Fruit fly (Drosophila melanogaster): ENCODE measurements around the gene Mi-2.

Mi-2 gene

dm6 chr3L:19896892-19897684 lies 12.9 kb downstream of the Mi-2 start (continued):
- TF ChIP-seq CG18011 (GFP tag; optimal IDR thresholded peaks at IDR 0.05) (peak; percentile 94), phol (tag; optimal IDR thresholded peaks at IDR 0.05) (peak; percentile 32), ERR (GFP tag; optimal IDR thresholded peaks at IDR 0.05) (peak; percentile 45), zfh1 (GFP tag; IDR thresholded peaks at IDR 0.05) (0 out of 3 replicates have a peak, but pooled peaks have one; percentile 6), CG3847 (GFP tag; IDR thresholded peaks at IDR 0.05) (peak; percentile 17; the same call in 1 of the 2 replicates), croc (GFP tag; conservative IDR thresholded peaks at IDR 0.05) (no peak), CG6791 (GFP tag; IDR thresholded peaks at IDR 0.05; ENCODE audit: partially characterized antibody) (peak; percentile 56; the same call in 1 of the 3 replicates), wek (GFP tag; optimal IDR thresholded peaks at IDR 0.05) (peak; percentile 16), CG30403 (GFP tag; optimal IDR thresholded peaks at IDR 0.05) (peak; percentile 3), salm (tag; optimal IDR thresholded peaks at IDR 0.05) (no peak), Sox102F (GFP tag; optimal IDR thresholded peaks at IDR 0.05) (no peak), sens-2 (GFP tag; IDR thresholded peaks at IDR 0.05) (no peak), CG3163 (GFP tag; optimal IDR thresholded peaks at IDR 0.05) (peak; percentile 98), CG14860 (GFP tag; IDR thresholded peaks at IDR 0.05; ENCODE audit: partially characterized antibody) (no peak), onecut (GFP tag; IDR thresholded peaks at IDR 0.05) (peak; percentile 72), nau (GFP tag; optimal IDR thresholded peaks at IDR 0.05) (no peak), row (GFP tag; IDR thresholded peaks at IDR 0.05) (peak; percentile 29; the same call in 2 of the 3 replicates), CG6765 (GFP tag; optimal IDR thresholded peaks at IDR 0.05) (no peak), CG6175 (GFP tag; IDR thresholded peaks at IDR 0.05) (peak; percentile 64; the same call in 2 of the 3 replicates), HLH4C (GFP tag; IDR thresholded peaks at IDR 0.05; ENCODE audit: partially characterized antibody) (peak; percentile 41; the same call in 1 of the 3 replicates), CG3281 (GFP tag; optimal IDR thresholded peaks at IDR 0.05) (peak; percentile 26), CG17361 (GFP tag; IDR thresholded peaks at IDR 0.05) (0 out of 3 replicates have a peak, but pooled peaks have one; percentile 23), chn (GFP tag; optimal IDR thresholded peaks at IDR 0.05) (peak; percentile 41), fu2 (GFP tag; optimal IDR thresholded peaks at IDR 0.05) (peak; percentile 15), CG6272 (GFP tag; IDR thresholded peaks at IDR 0.05) (no peak), Dad (GFP tag; optimal IDR thresholded peaks at IDR 0.05) (peak; percentile 11), CG5180 (GFP tag; optimal IDR thresholded peaks at IDR 0.05) (peak; percentile 21), sug (tag; optimal IDR thresholded peaks at IDR 0.05) (peak; percentile 37), CG18476 (GFP tag; optimal IDR thresholded peaks at IDR 0.05) (peak; percentile 50), gsb (GFP tag; IDR thresholded peaks at IDR 0.05) (no peak), CG9932 (GFP tag; IDR thresholded peaks at IDR 0.05) (peak; percentile 35), CG9437 (GFP tag; optimal IDR thresholded peaks at IDR 0.05) (peak; percentile 99), Trl (optimal IDR thresholded peaks at IDR 0.05) (peak; percentile 95 to 96), Trl (GFP tag; optimal IDR thresholded peaks at IDR 0.05) (peak; percentile 58), NC2β (GFP tag; optimal IDR thresholded peaks at IDR 0.05) (peak; percentile 24), pnt (GFP tag; optimal IDR thresholded peaks at IDR 0.05) (peak; percentile 6), CG15514 (GFP tag; optimal IDR thresholded peaks at IDR 0.05) (peak; percentile 34), CG9609 (GFP tag; optimal IDR thresholded peaks at IDR 0.05) (peak; percentile 15), cwo (GFP tag; optimal IDR thresholded peaks at IDR 0.05) (peak; percentile 22), CG7745 (tag; optimal IDR thresholded peaks at IDR 0.05) (no peak), Awh (GFP tag; IDR thresholded peaks at IDR 0.05) (no peak), esg (GFP tag; conservative IDR thresholded peaks at IDR 0.05) (0 out of 2 replicates have a peak, but pooled peaks have one; percentile 15), Xbp1 (GFP tag; optimal IDR thresholded peaks at IDR 0.05) (peak; percentile 64), CG12769 (tag; optimal IDR thresholded peaks at IDR 0.05) (no peak), gem (tag; optimal IDR thresholded peaks at IDR 0.05) (peak; percentile 40), CG42726 (GFP tag; IDR thresholded peaks at IDR 0.05; ENCODE audit: partially characterized antibody) (0 out of 2 replicates have a peak, but pooled peaks have one; percentile 6), nom (GFP tag; optimal IDR thresholded peaks at IDR 0.05) (peak; percentile 26), CG5245 (GFP tag; optimal IDR thresholded peaks at IDR 0.05) (no peak)

All from whole organism, embryonic.